Fruit fly (Drosophila melanogaster): ENCODE measurements around the gene Elo68beta.

The Elo68beta gene

DNA sequence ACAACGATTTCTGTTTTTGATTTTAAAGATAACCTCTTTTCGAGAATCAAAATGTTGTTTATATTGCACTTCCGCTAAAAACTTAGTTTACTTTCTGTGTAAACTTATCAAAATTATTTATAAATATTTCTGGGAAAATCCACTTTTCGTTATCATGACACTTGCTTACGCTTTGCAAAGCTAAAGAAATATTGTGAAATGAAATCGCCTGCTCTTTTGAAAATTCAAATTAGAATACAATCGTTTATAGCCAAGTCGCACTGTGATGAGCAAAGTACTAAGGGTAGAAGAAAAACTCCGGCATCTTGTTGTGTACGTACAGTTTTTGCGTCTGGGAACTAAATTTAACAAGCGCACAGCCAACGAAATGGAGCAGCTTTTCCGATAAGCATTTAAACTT lies 22.9 kb upstream of the Elo68beta start (continued):
- no peak for TF ChIP-seq CG2875 (GFP tag; optimal IDR thresholded peaks at IDR 0.05)
- TF ChIP-seq CG1647 (GFP tag; optimal IDR thresholded peaks at IDR 0.05) = no peak
- TF ChIP-seq CG1602 (GFP tag; optimal IDR thresholded peaks at IDR 0.05) = no peak
- TF ChIP-seq sens (GFP tag) = peak; percentile 83
- TF ChIP-seq Deaf1 (tag; optimal IDR thresholded peaks at IDR 0.05) = no peak
- peak; percentile 16 for TF ChIP-seq Blimp-1 (GFP tag; optimal IDR thresholded peaks at IDR 0.05)
- peak; percentile 37 for TF ChIP-seq lilli (GFP tag; optimal IDR thresholded peaks at IDR 0.05)
- peak; percentile 52 for TF ChIP-seq gem (tag; optimal IDR thresholded peaks at IDR 0.05)
- no peak for TF ChIP-seq Rx (GFP tag; IDR thresholded peaks at IDR 0.05)
- TF ChIP-seq Rfx (GFP tag; IDR thresholded peaks at IDR 0.05) = 0 out of 2 replicates have a peak, but pooled peaks have one; percentile 20
- no peak for TF ChIP-seq D (optimal IDR thresholded peaks at IDR 0.05)
- TF ChIP-seq D (GFP tag; optimal IDR thresholded peaks at IDR 0.05) = no peak
- TF ChIP-seq Hr51 (GFP tag; optimal IDR thresholded peaks at IDR 0.05) = peak in 1 of 2 experiments; percentile 20
- peak; percentile 14 for TF ChIP-seq nmo (GFP tag; optimal IDR thresholded peaks at IDR 0.05)
- TF ChIP-seq gt (GFP tag; IDR thresholded peaks at IDR 0.05) = no peak
- TF ChIP-seq TFAM (GFP tag; optimal IDR thresholded peaks at IDR 0.05) = no peak
- no peak for TF ChIP-seq dysf (GFP tag; IDR thresholded peaks at IDR 0.05)
- no peak for TF ChIP-seq Vsx1 (GFP tag; optimal IDR thresholded peaks at IDR 0.05)
- peak; percentile 11 for TF ChIP-seq Ssrp (tag; optimal IDR thresholded peaks at IDR 0.05)
- TF ChIP-seq unpg (GFP tag; optimal IDR thresholded peaks at IDR 0.05) = peak; percentile 30
- peak; percentile 23 for TF ChIP-seq PHDP (tag; optimal IDR thresholded peaks at IDR 0.05)
- 0 out of 2 replicates have a peak, but pooled peaks have one; percentile 13 for TF ChIP-seq lmd (GFP tag; IDR thresholded peaks at IDR 0.05)
- peak; percentile 46 for TF ChIP-seq CG11504 (tag; optimal IDR thresholded peaks at IDR 0.05)
- peak; percentile 42 for TF ChIP-seq CG2678 (tag; optimal IDR thresholded peaks at IDR 0.05)
- peak; percentile 34 for TF ChIP-seq CG18262 (tag; optimal IDR thresholded peaks at IDR 0.05)
- TF ChIP-seq NfI (GFP tag; optimal IDR thresholded peaks at IDR 0.05) = peak; percentile 23
- peak; percentile 44 for TF ChIP-seq Oli (tag; optimal IDR thresholded peaks at IDR 0.05)
- no peak for TF ChIP-seq MESR4 (GFP tag; optimal IDR thresholded peaks at IDR 0.05)
- peak; percentile 1 for TF ChIP-seq CG18599 (GFP tag; optimal IDR thresholded peaks at IDR 0.05)
- TF ChIP-seq CG17385 (GFP tag; optimal IDR thresholded peaks at IDR 0.05) = peak; percentile 15
- TF ChIP-seq CG10979 (tag; optimal IDR thresholded peaks at IDR 0.05) = peak; percentile 27
- TF ChIP-seq gce (GFP tag; IDR thresholded peaks at IDR 0.05) = no peak
- TF ChIP-seq Hsf (GFP tag; optimal IDR thresholded peaks at IDR 0.05) = no peak
- TF ChIP-seq ham (GFP tag; IDR thresholded peaks at IDR 0.05) = no peak
- no peak for TF ChIP-seq zfh2 (GFP tag; optimal IDR thresholded peaks at IDR 0.05)
- TF ChIP-seq CG17328 (GFP tag; IDR thresholded peaks at IDR 0.05) = no peak
- TF ChIP-seq Xrp1 (GFP tag; IDR thresholded peaks at IDR 0.05) = peak; percentile 8; the same call in 1 of the 2 replicates
- no peak for TF ChIP-seq grn (GFP tag; optimal IDR thresholded peaks at IDR 0.05)
- no peak for TF ChIP-seq Dek (tag; optimal IDR thresholded peaks at IDR 0.05)
- TF ChIP-seq Sox100B (GFP tag; optimal IDR thresholded peaks at IDR 0.05) = peak; percentile 10
- peak; percentile 13 for TF ChIP-seq CoRest (tag; optimal IDR thresholded peaks at IDR 0.05)
